Worm (Caenorhabditis elegans): ENCODE results near the gene col-40.

- TF ChIP-seq zip-8 (tag; optimal IDR thresholded peaks at IDR 0.05) (no peak), ztf-11 (tag; optimal IDR thresholded peaks at IDR 0.05) (no peak), nhr-237 (tag; optimal IDR thresholded peaks at IDR 0.05) (no peak)
Measured at ce11 chrII:1116521-1116920, 9.8 kb upstream of the col-40 start.
